Worm (Caenorhabditis elegans) whole organism, late embryonic: ENCODE results near the gene F49H12.4.

Experiments
- ceh-19 ChIP-seq: fragments of 200-800 bp; sonication (Bioruptor generic); optimal IDR thresholded peaks from 2 replicates; lab custom pipeline; 2018; ENCODE audit warnings: mild to moderate bottlenecking, missing genetic modification characterization, missing compliant biosample characterization
- ceh-9 ChIP-seq: sonication (generic microtip); optimal IDR thresholded peaks from 2 replicates; lab custom pipeline; 2016; ENCODE audit warnings: mild to moderate bottlenecking, missing genetic modification characterization, inconsistent platforms, missing compliant biosample characterization
- hlh-30 ChIP-seq: sonication (generic microtip); optimal IDR thresholded peaks from 2 replicates; lab custom pipeline; 2017; ENCODE audit warnings: antibody characterized with exemption, missing genetic modification characterization, missing compliant biosample characterization; ENCODE audit not compliant: insufficient read depth
- nfya-1 ChIP-seq: sonication (generic microtip); optimal IDR thresholded peaks from 2 replicates; lab custom pipeline; 2017; ENCODE audit warnings: missing genetic modification characterization, mild to moderate bottlenecking, missing compliant biosample characterization, antibody characterized with exemption, moderate library complexity
- pqm-1 ChIP-seq: sonication (generic microtip); optimal IDR thresholded peaks from 2 replicates; lab custom pipeline; 2016; ENCODE audit warnings: missing genetic modification characterization, missing compliant biosample characterization
- unc-55 ChIP-seq: sonication (generic microtip); optimal IDR thresholded peaks from 2 replicates; lab custom pipeline; 2017; ENCODE audit warnings: missing biosample characterization, missing genetic modification reagents, missing genetic modification characterization
- unc-86 ChIP-seq: sonication (generic microtip); optimal IDR thresholded peaks from 2 replicates; lab custom pipeline; 2016; ENCODE audit warnings: missing genetic modification characterization, missing compliant biosample characterization

- no peak for TF ChIP-seq ceh-19
- TF ChIP-seq unc-86 (tag; lab: Kevin White, UChicago), result no peak
- TF ChIP-seq unc-55 (GFP tag; lab: Kevin White, UChicago), result no peak
- TF ChIP-seq nfya-1, result no peak
- no peak for TF ChIP-seq hlh-30 (tag; lab: Kevin White, UChicago)
- no peak for TF ChIP-seq ceh-9 (tag; lab: Kevin White, UChicago)
- no peak for TF ChIP-seq pqm-1 (tag; lab: Kevin White, UChicago)
These were observed 34.5 kb downstream of the F49H12.4 start for ce11 chrX:2114171-2114570.
